Fruit fly (Drosophila melanogaster) whole organism, embryonic: ENCODE measurements around the gene Fas1.

Source experiments
- B-H1 ChIP-seq: fragments of 200-800 bp; sonication (Bioruptor generic); IDR thresholded peaks from 3 replicates; pipeline ENCODE4 v1.3.6; 2022; ENCODE audit warnings: missing biosample characterization, missing genetic modification characterization
- Blimp-1 ChIP-seq: fragments of 200-800 bp; sonication (Bioruptor generic); optimal IDR thresholded peaks from 3 replicates; lab custom pipeline; 2018; ENCODE audit warnings: missing biosample characterization, missing genetic modification characterization, mild to moderate bottlenecking, moderate library complexity, missing genetic modification reagents
- CG10543 ChIP-seq: fragments of 200-800 bp; sonication (Bioruptor generic); optimal IDR thresholded peaks from 3 replicates; lab custom pipeline; 2017; ENCODE audit warnings: missing biosample characterization, mild to moderate bottlenecking, missing genetic modification characterization, moderate library complexity
- CG12391 ChIP-seq: fragments of 200-800 bp; sonication (Bioruptor generic); optimal IDR thresholded peaks from 3 replicates; lab custom pipeline; 2018; ENCODE audit warnings: missing biosample characterization, mild to moderate bottlenecking, missing genetic modification characterization, moderate library complexity
- CG12659 ChIP-seq: fragments of 200-800 bp; sonication (Bioruptor generic); optimal IDR thresholded peaks from 3 replicates; lab custom pipeline; 2017; ENCODE audit warnings: mild to moderate bottlenecking, missing biosample characterization, missing genetic modification reagents, missing genetic modification characterization
- CG13123 ChIP-seq: fragments of 200-800 bp; sonication (Bioruptor generic); optimal IDR thresholded peaks from 2 replicates; lab custom pipeline; 2016; ENCODE audit warnings: missing biosample characterization, missing genetic modification characterization
- CG13296 ChIP-seq: fragments of 200-800 bp; sonication (Bioruptor generic); optimal IDR thresholded peaks from 3 replicates; lab custom pipeline; 2018; ENCODE audit warnings: missing biosample characterization, mild to moderate bottlenecking, missing genetic modification characterization
- CG13775 ChIP-seq: fragments of 200-800 bp; sonication (Bioruptor generic); optimal IDR thresholded peaks from 3 replicates; lab custom pipeline; 2017; ENCODE audit warnings: missing biosample characterization, mild to moderate bottlenecking, missing genetic modification characterization
- CG14441 ChIP-seq: fragments of 200-800 bp; sonication (Bioruptor generic); IDR thresholded peaks from 2 replicates; pipeline ENCODE4 v1.3.6; 2022; ENCODE audit warnings: missing biosample characterization, missing genetic modification characterization
- CG15011 ChIP-seq: fragments of 200-800 bp; sonication (Bioruptor generic); optimal IDR thresholded peaks from 3 replicates; lab custom pipeline; 2018; ENCODE audit warnings: missing biosample characterization, mild to moderate bottlenecking, missing genetic modification characterization
- CG15073 ChIP-seq: fragments of 200-800 bp; sonication (Bioruptor generic); optimal IDR thresholded peaks from 2 replicates; lab custom pipeline; 2016; ENCODE audit warnings: missing biosample characterization, missing genetic modification characterization
- CG18262 ChIP-seq: fragments of 200-800 bp; optimal IDR thresholded peaks from 3 replicates; lab custom pipeline; 2019; ENCODE audit warnings: missing biosample characterization, mild to moderate bottlenecking, missing genetic modification characterization, moderate library complexity
- CG18619 ChIP-seq: fragments of 200-800 bp; sonication (Bioruptor generic); optimal IDR thresholded peaks from 3 replicates; lab custom pipeline; 2017; ENCODE audit warnings: missing biosample characterization, mild to moderate bottlenecking, missing genetic modification characterization
- CG3281 ChIP-seq: fragments of 200-800 bp; sonication (Bioruptor generic); optimal IDR thresholded peaks from 3 replicates; lab custom pipeline; 2017; ENCODE audit warnings: missing biosample characterization, mild to moderate bottlenecking, missing genetic modification characterization
- CG33213 ChIP-seq: fragments of 200-800 bp; sonication (Bioruptor generic); optimal IDR thresholded peaks from 3 replicates; lab custom pipeline; 2016; ENCODE audit warnings: missing biosample characterization, missing genetic modification characterization
- CG34224 ChIP-seq: fragments of 200-800 bp; sonication (Bioruptor generic); IDR thresholded peaks from 3 replicates; pipeline ENCODE4 v1.3.6; 2022; ENCODE audit warnings: missing biosample characterization, missing genetic modification characterization; ENCODE audit not compliant: partially characterized antibody
- CG4360 ChIP-seq: fragments of 200-800 bp; sonication (Bioruptor generic); IDR thresholded peaks from 2 replicates; pipeline ENCODE4 v1.3.6; 2022; ENCODE audit warnings: missing biosample characterization, missing genetic modification characterization
- CG7928 ChIP-seq: fragments of 200-800 bp; sonication (Bioruptor generic); optimal IDR thresholded peaks from 2 replicates; lab custom pipeline; 2017; ENCODE audit warnings: missing biosample characterization, mild to moderate bottlenecking, missing genetic modification characterization
- CG8478 ChIP-seq: fragments of >200 bp; optimal IDR thresholded peaks from 2 replicates; lab custom pipeline; 2018
- CG9215 ChIP-seq: fragments of 200-800 bp; sonication (Bioruptor generic); IDR thresholded peaks from 2 replicates; pipeline ENCODE4 v1.3.6; 2022; ENCODE audit warnings: missing biosample characterization, missing genetic modification characterization
- CG9437 ChIP-seq: fragments of 200-800 bp; sonication (Bioruptor generic); optimal IDR thresholded peaks from 2 replicates; lab custom pipeline; 2018; ENCODE audit warnings: missing biosample characterization, mild to moderate bottlenecking, missing genetic modification characterization
- Dref ChIP-seq: fragments of 200-800 bp; sonication (Bioruptor generic); IDR thresholded peaks from 2 replicates; pipeline ENCODE4 v1.3.6; 2022; ENCODE audit warnings: missing biosample characterization, missing genetic modification characterization
- H15 ChIP-seq: fragments of 200-800 bp; sonication (Bioruptor generic); IDR thresholded peaks from 3 replicates; pipeline ENCODE4 v1.3.6; 2022; ENCODE audit warnings: missing biosample characterization, missing genetic modification characterization
- Hsf ChIP-seq: fragments of 200-800 bp; sonication (Bioruptor generic); optimal IDR thresholded peaks from 3 replicates; lab custom pipeline; 2016; ENCODE audit warnings: missing biosample characterization, missing genetic modification characterization
- Jarid2 ChIP-seq: fragments of 200-800 bp; sonication (Bioruptor generic); optimal IDR thresholded peaks from 3 replicates; lab custom pipeline; 2017; ENCODE audit warnings: mild to moderate bottlenecking, missing biosample characterization, missing genetic modification reagents, missing genetic modification characterization
- PHDP ChIP-seq: fragments of 200-800 bp; sonication (Bioruptor generic); optimal IDR thresholded peaks from 3 replicates; lab custom pipeline; 2018; ENCODE audit warnings: missing biosample characterization, mild to moderate bottlenecking, missing genetic modification characterization, moderate library complexity
- Pdp1 ChIP-seq, 2 experiments: fragments of 200-800 bp; sonication (Bioruptor generic); optimal IDR thresholded peaks; 3 replicates each; lab custom pipeline; 2016; ENCODE audit warnings: missing biosample characterization in 2 of 2, missing genetic modification characterization in 2 of 2, mild to moderate bottlenecking in 1 of 2, moderate library complexity in 1 of 2
- Ssrp ChIP-seq: fragments of 200-800 bp; sonication (Bioruptor generic); optimal IDR thresholded peaks from 2 replicates; lab custom pipeline; 2018; ENCODE audit warnings: missing biosample characterization, mild to moderate bottlenecking, missing genetic modification characterization, moderate library complexity
- ab ChIP-seq: fragments of 200-800 bp; sonication (Bioruptor generic); optimal IDR thresholded peaks from 2 replicates; lab custom pipeline; 2016; ENCODE audit warnings: missing biosample characterization, missing genetic modification characterization
- aop ChIP-seq: fragments of 200-800 bp; sonication (Bioruptor generic); IDR thresholded peaks from 2 replicates; pipeline ENCODE4 v1.3.6; 2022; ENCODE audit warnings: missing biosample characterization, missing genetic modification characterization
- bbx ChIP-seq: fragments of 200-800 bp; sonication (Bioruptor generic); IDR thresholded peaks from 2 replicates; pipeline ENCODE4 v1.3.6; 2022; ENCODE audit warnings: missing biosample characterization, missing genetic modification characterization; ENCODE audit not compliant: partially characterized antibody
- bigmax ChIP-seq: fragments of 200-800 bp; sonication (Bioruptor generic); optimal IDR thresholded peaks from 2 replicates; lab custom pipeline; 2018; ENCODE audit warnings: missing biosample characterization, mild to moderate bottlenecking, missing genetic modification characterization
- cg ChIP-seq: fragments of 200-800 bp; sonication (Bioruptor generic); optimal IDR thresholded peaks from 3 replicates; lab custom pipeline; 2019; ENCODE audit warnings: missing biosample characterization, mild to moderate bottlenecking, missing genetic modification characterization, moderate library complexity
- chinmo ChIP-seq: fragments of 200-800 bp; sonication (Bioruptor generic); IDR thresholded peaks from 4 replicates; pipeline ENCODE4 v1.3.6; 2022; ENCODE audit warnings: missing biosample characterization, missing genetic modification characterization; ENCODE audit not compliant: partially characterized antibody
- crc ChIP-seq: fragments of 200-800 bp; sonication (Bioruptor generic); optimal IDR thresholded peaks from 2 replicates; lab custom pipeline; 2016; ENCODE audit warnings: missing biosample characterization, missing genetic modification characterization
- croc ChIP-seq: fragments of 200-800 bp; sonication (Bioruptor generic); conservative IDR thresholded peaks from 3 replicates; pipeline ENCODE4 v1.3.6; 2022; ENCODE audit warnings: missing biosample characterization, missing genetic modification characterization
- da ChIP-seq: fragments of 200-800 bp; sonication (Bioruptor generic); optimal IDR thresholded peaks from 2 replicates; lab custom pipeline; 2016; ENCODE audit warnings: missing biosample characterization, missing genetic modification characterization
- danr ChIP-seq: fragments of 200-800 bp; sonication (Bioruptor generic); IDR thresholded peaks from 2 replicates; pipeline ENCODE4 v1.3.6; 2022; ENCODE audit warnings: missing biosample characterization, missing genetic modification characterization
- dysf ChIP-seq: fragments of 200-800 bp; sonication (Bioruptor generic); IDR thresholded peaks from 3 replicates; pipeline ENCODE4 v1.3.6; 2022; ENCODE audit warnings: missing biosample characterization, missing genetic modification characterization
- jumu ChIP-seq: fragments of 200-800 bp; sonication (Bioruptor generic); optimal IDR thresholded peaks from 3 replicates; lab custom pipeline; 2016; ENCODE audit warnings: missing biosample characterization, missing genetic modification characterization
- kay ChIP-seq: fragments of 200-800 bp; sonication (Bioruptor generic); optimal IDR thresholded peaks from 2 replicates; lab custom pipeline; 2016; ENCODE audit warnings: missing biosample characterization, missing genetic modification characterization
- klu ChIP-seq: fragments of 200-800 bp; sonication (Bioruptor generic); IDR thresholded peaks from 2 replicates; pipeline ENCODE4 v1.3.6; 2022; ENCODE audit warnings: missing biosample characterization, missing genetic modification characterization
- lov ChIP-seq, 2 experiments: fragments of 200-800 bp in 1 of 2; fragments of >200 bp in 1 of 2; sonication (Bioruptor generic) in 1 of 2; IDR thresholded peaks in 1 of 2; optimal IDR thresholded peaks in 1 of 2; 2 replicates in 1 of 2; 3 replicates in 1 of 2; pipeline versions ENCODE4 v1.3.6 to Lab custom; 2017 to 2022; ENCODE audit warnings: missing biosample characterization in 1 of 2, missing genetic modification characterization in 1 of 2
- pros ChIP-seq: fragments of 200-800 bp; sonication (Bioruptor generic); optimal IDR thresholded peaks from 3 replicates; lab custom pipeline; 2019; ENCODE audit warnings: missing biosample characterization, mild to moderate bottlenecking, missing genetic modification characterization, moderate library complexity
- ranshi ChIP-seq: fragments of 200-800 bp; sonication (Bioruptor generic); IDR thresholded peaks from 2 replicates; pipeline ENCODE4 v1.3.6; 2022; ENCODE audit warnings: missing biosample characterization, missing genetic modification characterization
- repo ChIP-seq: fragments of 200-800 bp; sonication (Bioruptor generic); optimal IDR thresholded peaks from 2 replicates; lab custom pipeline; 2016; ENCODE audit warnings: missing biosample characterization, missing genetic modification characterization
- row ChIP-seq: fragments of 200-800 bp; sonication (Bioruptor generic); IDR thresholded peaks from 3 replicates; pipeline ENCODE4 v1.3.6; 2022; ENCODE audit warnings: missing biosample characterization, missing genetic modification characterization
- sqz ChIP-seq: fragments of 200-800 bp; sonication (Bioruptor generic); optimal IDR thresholded peaks from 3 replicates; lab custom pipeline; 2018; ENCODE audit warnings: missing biosample characterization, mild to moderate bottlenecking, missing genetic modification characterization
- zfh1 ChIP-seq: fragments of 200-800 bp; sonication (Bioruptor generic); IDR thresholded peaks from 3 replicates; pipeline ENCODE4 v1.3.6; 2022; ENCODE audit warnings: missing biosample characterization, missing genetic modification characterization

Fas1 gene

dm6 chr3R:16624750-16625549 lies at the start of gene Fas1 (continued):
- TF ChIP-seq CG12391 (tag; lab: Kevin White, UChicago): no peak
- TF ChIP-seq CG12659: peak; percentile 44
- peak; percentile 74 for TF ChIP-seq Dref (GFP tag; lab: Robert Waterston, UW)
- no peak for TF ChIP-seq cg (GFP tag; lab: Kevin White, UChicago)
- TF ChIP-seq repo (GFP tag; lab: Kevin White, UChicago): no peak
- TF ChIP-seq row (GFP tag; lab: Robert Waterston, UW): peak; percentile 19; the same call in 1 of the 3 replicates
- no peak for TF ChIP-seq CG33213
- no peak for TF ChIP-seq kay (GFP tag; lab: Kevin White, UChicago)
- TF ChIP-seq CG7928 (GFP tag; lab: Kevin White, UChicago): no peak
- TF ChIP-seq crc (GFP tag; lab: Kevin White, UChicago): no peak
- no peak; the same call in 3 of the 4 replicates for TF ChIP-seq chinmo (GFP tag; lab: Robert Waterston, UW)
- TF ChIP-seq pros: peak; percentile 31
- peak; percentile 83 for TF ChIP-seq Jarid2 (GFP tag; lab: Kevin White, UChicago)
- peak; percentile 60 for TF ChIP-seq CG34224 (GFP tag; lab: Robert Waterston, UW)
- no peak for TF ChIP-seq jumu (GFP tag; lab: Kevin White, UChicago)
- TF ChIP-seq Blimp-1 (GFP tag; lab: Kevin White, UChicago): no peak
- TF ChIP-seq CG14441 (GFP tag; lab: Robert Waterston, UW): no peak
- no peak for TF ChIP-seq aop (GFP tag; lab: Robert Waterston, UW)
- TF ChIP-seq dysf (GFP tag; lab: Robert Waterston, UW): no peak
- no peak for TF ChIP-seq PHDP (tag; lab: Kevin White, UChicago)
- TF ChIP-seq da (GFP tag; lab: Kevin White, UChicago): no peak
- no peak for TF ChIP-seq CG13775
- TF ChIP-seq zfh1 (GFP tag; lab: Robert Waterston, UW): no peak
- TF ChIP-seq croc (GFP tag; lab: Robert Waterston, UW): no peak
- TF ChIP-seq B-H1 (GFP tag; lab: Robert Waterston, UW): no peak
- no peak for TF ChIP-seq CG13123 (GFP tag; lab: Kevin White, UChicago)
- TF ChIP-seq CG18619: no peak
- no peak for TF ChIP-seq danr (GFP tag; lab: Robert Waterston, UW)
- no peak for TF ChIP-seq CG9437 (GFP tag; lab: Kevin White, UChicago)
- no peak for TF ChIP-seq Hsf (GFP tag; lab: Kevin White, UChicago)
- no peak for TF ChIP-seq CG15011 (GFP tag; lab: Kevin White, UChicago)
- no peak for TF ChIP-seq bigmax
- no peak for TF ChIP-seq CG15073 (GFP tag; lab: Kevin White, UChicago)
- peak; percentile 77 for TF ChIP-seq sqz (GFP tag; lab: Kevin White, UChicago)
- no peak for TF ChIP-seq CG9215 (GFP tag; lab: Robert Waterston, UW)
- TF ChIP-seq Ssrp: no peak
- TF ChIP-seq CG8478 (lab: Kevin White, UChicago): no peak
- TF ChIP-seq ranshi (GFP tag; lab: Robert Waterston, UW): no peak
- TF ChIP-seq bbx (GFP tag; lab: Robert Waterston, UW): peak; percentile 79
- TF ChIP-seq CG3281 (GFP tag; lab: Kevin White, UChicago): no peak
- TF ChIP-seq lov (optimal IDR thresholded peaks at IDR 0.05; lab: Kevin White, UChicago): no peak
- TF ChIP-seq lov (GFP tag; IDR thresholded peaks at IDR 0.05; lab: Robert Waterston, UW): no peak
- TF ChIP-seq CG10543 (GFP tag; lab: Kevin White, UChicago): peak; percentile 26
- TF ChIP-seq ab (GFP tag; lab: Kevin White, UChicago): no peak
- no peak for TF ChIP-seq klu (GFP tag; lab: Robert Waterston, UW)
- no peak for TF ChIP-seq CG4360 (GFP tag; lab: Robert Waterston, UW)
- TF ChIP-seq Pdp1 (GFP tag; optimal IDR thresholded peaks at IDR 0.05; lab: Kevin White, UChicago): peak in 1 of 2 experiments; percentile 83
- no peak for TF ChIP-seq H15 (GFP tag; lab: Robert Waterston, UW)
- TF ChIP-seq CG18262: no peak
- peak; percentile 16 for TF ChIP-seq CG13296
